Worm (Caenorhabditis elegans): ENCODE data around the gene Y39A1A.22.

The Y39A1A.22 gene

ce11 chrIII:10740518-10740917 lies 33.7 kb upstream of the Y39A1A.22 start, which contains the start of gene K01G5.8:
K01G5.8 (minus strand) TSS chrIII:10740772.
- TF ChIP-seq snpc-4 (tag; optimal IDR thresholded peaks at IDR 0.05) (no peak), ama-1 (optimal IDR thresholded peaks at IDR 0.05) (no peak), crh-2 (tag; optimal IDR thresholded peaks at IDR 0.05) (no peak), ztf-1 (GFP tag; conservative IDR thresholded peaks at IDR 0.05) (no peak), Y55F3AM.14 (GFP tag; optimal IDR thresholded peaks at IDR 0.05) (no peak), lin-13 (GFP tag; optimal IDR thresholded peaks at IDR 0.05) (no peak), gmeb-1 (tag; optimal IDR thresholded peaks at IDR 0.05) (no peak), nhr-6 (tag; optimal IDR thresholded peaks at IDR 0.05) (no peak), F13H6.1 (tag; optimal IDR thresholded peaks at IDR 0.05) (no peak), fos-1 (tag; optimal IDR thresholded peaks at IDR 0.05) (no peak), ceh-16 (tag; optimal IDR thresholded peaks at IDR 0.05) (no peak), mdl-1 (tag; optimal IDR thresholded peaks at IDR 0.05) (no peak)

- TF ChIP-seq ceh-16 (tag; optimal IDR thresholded peaks at IDR 0.05) (no peak), crh-2 (tag; optimal IDR thresholded peaks at IDR 0.05) (peak; percentile 86), unc-55 (GFP tag; optimal IDR thresholded peaks at IDR 0.05) (peak; percentile 64), alr-1 (tag; optimal IDR thresholded peaks at IDR 0.05) (no peak), egl-27 (tag; optimal IDR thresholded peaks at IDR 0.05) (peak; percentile 3), sma-9 (GFP tag; optimal IDR thresholded peaks at IDR 0.05) (peak; percentile 20), sma-9 (tag; optimal IDR thresholded peaks at IDR 0.05) (no peak), lin-39 (tag; optimal IDR thresholded peaks at IDR 0.05) (no peak), lsy-2 (tag; optimal IDR thresholded peaks at IDR 0.05) (peak; percentile 37 to 64), mab-5 (tag; optimal IDR thresholded peaks at IDR 0.05) (no peak), sma-3 (GFP tag; optimal IDR thresholded peaks at IDR 0.05) (no peak), lin-11 (tag; optimal IDR thresholded peaks at IDR 0.05) (no peak), nhr-10 (tag; optimal IDR thresholded peaks at IDR 0.05) (no peak), snpc-4 (tag; optimal IDR thresholded peaks at IDR 0.05) (no peak), blmp-1 (tag; optimal IDR thresholded peaks at IDR 0.05; ENCODE audit: insufficient read depth) (no peak), mbf-1 (tag; optimal IDR thresholded peaks at IDR 0.05) (no peak), fos-1 (tag; optimal IDR thresholded peaks at IDR 0.05) (peak; percentile 25), ama-1 (optimal IDR thresholded peaks at IDR 0.05) (peak; percentile 54), aly-2 (tag; optimal IDR thresholded peaks at IDR 0.05) (no peak), nhr-11 (tag; optimal IDR thresholded peaks at IDR 0.05) (no peak), nhr-23 (tag; optimal IDR thresholded peaks at IDR 0.05) (no peak), dmd-4 (tag; optimal IDR thresholded peaks at IDR 0.05) (no peak), nhr-237 (tag; optimal IDR thresholded peaks at IDR 0.05) (no peak), sem-4 (tag; optimal IDR thresholded peaks at IDR 0.05) (no peak), R02D3.7 (tag; optimal IDR thresholded peaks at IDR 0.05) (no peak), ztf-1 (GFP tag; conservative IDR thresholded peaks at IDR 0.05) (no peak), lin-13 (GFP tag; optimal IDR thresholded peaks at IDR 0.05) (peak; percentile 9), nhr-25 (tag; optimal IDR thresholded peaks at IDR 0.05) (peak; percentile 6), ZK546.5 (tag; optimal IDR thresholded peaks at IDR 0.05) (no peak), F13H6.1 (tag; optimal IDR thresholded peaks at IDR 0.05) (peak; percentile 50), nhr-77 (tag; optimal IDR thresholded peaks at IDR 0.05) (no peak), peb-1 (tag; optimal IDR thresholded peaks at IDR 0.05) (no peak), gmeb-1 (tag; optimal IDR thresholded peaks at IDR 0.05) (no peak), nhr-21 (tag; optimal IDR thresholded peaks at IDR 0.05) (no peak), ztf-4 (tag; optimal IDR thresholded peaks at IDR 0.05) (no peak), elt-1 (tag; optimal IDR thresholded peaks at IDR 0.05) (no peak), mdl-1 (tag; optimal IDR thresholded peaks at IDR 0.05) (peak in 1 of 2 experiments; percentile 0), Y55F3AM.14 (GFP tag; optimal IDR thresholded peaks at IDR 0.05) (peak; percentile 8), ztf-11 (tag; optimal IDR thresholded peaks at IDR 0.05) (no peak), unc-39 (tag; optimal IDR thresholded peaks at IDR 0.05) (no peak), nhr-12 (tag; optimal IDR thresholded peaks at IDR 0.05) (no peak), zag-1 (tag; optimal IDR thresholded peaks at IDR 0.05) (no peak), nhr-6 (tag; optimal IDR thresholded peaks at IDR 0.05) (no peak), nhr-129 (tag; optimal IDR thresholded peaks at IDR 0.05) (peak; percentile 38), C34F6.9 (tag; optimal IDR thresholded peaks at IDR 0.05) (peak; percentile 82), elt-3 (tag; optimal IDR thresholded peaks at IDR 0.05) (no peak), skn-1 (tag; optimal IDR thresholded peaks at IDR 0.05) (no peak), ceh-82 (tag; optimal IDR thresholded peaks at IDR 0.05) (no peak), unc-62 (GFP tag; optimal IDR thresholded peaks at IDR 0.05) (no peak)
Observed at ce11 chrIII:10739902-10740301, 33.1 kb upstream of the Y39A1A.22 start.
